Fruit fly (Drosophila melanogaster) whole organism, embryonic: Measurements from ENCODE around the gene Z600.

Source experiments
- Abd-B ChIP-seq: fragments of 200-800 bp; sonication (Bioruptor generic); optimal IDR thresholded peaks from 2 replicates; lab custom pipeline; 2018; ENCODE audit warnings: missing biosample characterization, mild to moderate bottlenecking, missing genetic modification characterization, moderate library complexity
- Asciz ChIP-seq: fragments of 200-800 bp; sonication (Bioruptor generic); optimal IDR thresholded peaks from 2 replicates; lab custom pipeline; 2017; ENCODE audit warnings: missing biosample characterization, mild to moderate bottlenecking, missing genetic modification characterization, missing genetic modification reagents
- CG10959 ChIP-seq: fragments of 200-800 bp; sonication (Bioruptor generic); IDR thresholded peaks from 2 replicates; pipeline ENCODE4 v1.3.6; 2022; ENCODE audit warnings: missing biosample characterization, missing genetic modification characterization
- CG11085 ChIP-seq: fragments of 200-800 bp; sonication (Bioruptor generic); IDR thresholded peaks from 2 replicates; pipeline ENCODE4 v1.3.6; 2022; ENCODE audit warnings: missing biosample characterization, missing genetic modification characterization
- CG14710 ChIP-seq: fragments of 200-800 bp; sonication (Bioruptor generic); optimal IDR thresholded peaks from 3 replicates; lab custom pipeline; 2019; ENCODE audit warnings: missing biosample characterization, mild to moderate bottlenecking, missing genetic modification characterization, moderate library complexity
- CG15601 ChIP-seq: fragments of 200-800 bp; sonication (Bioruptor generic); optimal IDR thresholded peaks from 3 replicates; lab custom pipeline; 2019; ENCODE audit warnings: missing biosample characterization, mild to moderate bottlenecking, missing genetic modification characterization, moderate library complexity
- CG17361 ChIP-seq: fragments of 200-800 bp; sonication (Bioruptor generic); IDR thresholded peaks from 3 replicates; pipeline ENCODE4 v1.3.6; 2022; ENCODE audit warnings: missing biosample characterization, missing genetic modification characterization
- CG17912 ChIP-seq: fragments of 200-800 bp; sonication (Bioruptor generic); optimal IDR thresholded peaks from 2 replicates; lab custom pipeline; 2018; ENCODE audit warnings: missing biosample characterization, mild to moderate bottlenecking, missing genetic modification characterization
- CG31441 ChIP-seq: fragments of 200-800 bp; sonication (Bioruptor generic); IDR thresholded peaks from 2 replicates; pipeline ENCODE4 v1.3.6; 2022; ENCODE audit warnings: missing biosample characterization, missing genetic modification characterization
- CG4424 ChIP-seq: fragments of 200-800 bp; sonication (Bioruptor generic); optimal IDR thresholded peaks from 3 replicates; lab custom pipeline; 2016; ENCODE audit warnings: missing biosample characterization, missing genetic modification characterization
- Gug ChIP-seq: fragments of 200-800 bp; sonication (Bioruptor generic); IDR thresholded peaks from 4 replicates; pipeline ENCODE4 v1.3.6; 2022; ENCODE audit warnings: missing biosample characterization, missing genetic modification characterization
- Med ChIP-seq: fragments of 200-800 bp; sonication (Bioruptor generic); peaks from one replicate; lab custom pipeline; 2016; ENCODE audit warnings: missing biosample characterization, missing genetic modification characterization, mild to moderate bottlenecking, inconsistent platforms, moderate library complexity
- Opbp ChIP-seq: fragments of 200-800 bp; sonication (Bioruptor generic); IDR thresholded peaks from 3 replicates; pipeline ENCODE4 v1.3.6; 2022; ENCODE audit warnings: missing biosample characterization, missing genetic modification characterization; ENCODE audit not compliant: partially characterized antibody
- Stat92E ChIP-seq, 3 experiments: fragments of >200 bp in 2 of 3; fragments of 200-800 bp in 1 of 3; sonication (Bioruptor generic) in 1 of 3; optimal IDR thresholded peaks; 2 replicates each; lab custom pipeline; 2017 to 2019; ENCODE audit warnings: missing biosample characterization in 3 of 3, missing genetic modification characterization in 3 of 3, mild to moderate bottlenecking in 1 of 3, moderate library complexity in 1 of 3
- Xrp1 ChIP-seq: fragments of 200-800 bp; sonication (Bioruptor generic); IDR thresholded peaks from 2 replicates; pipeline ENCODE4 v1.3.6; 2022; ENCODE audit warnings: missing biosample characterization, missing genetic modification characterization
- ase ChIP-seq: fragments of 200-800 bp; sonication (Bioruptor generic); IDR thresholded peaks from 3 replicates; pipeline ENCODE4 v1.3.6; 2022; ENCODE audit warnings: missing biosample characterization, missing genetic modification characterization
- bsh ChIP-seq, 2 experiments: fragments of 200-800 bp; sonication (Bioruptor generic); optimal IDR thresholded peaks; 2 replicates each; lab custom pipeline; 2017 to 2018; ENCODE audit warnings: mild to moderate bottlenecking in 2 of 2, missing biosample characterization in 2 of 2, missing genetic modification characterization in 2 of 2, moderate library complexity in 1 of 2
- cg ChIP-seq: fragments of 200-800 bp; sonication (Bioruptor generic); optimal IDR thresholded peaks from 3 replicates; lab custom pipeline; 2019; ENCODE audit warnings: missing biosample characterization, mild to moderate bottlenecking, missing genetic modification characterization, moderate library complexity
- dmrt99B ChIP-seq: fragments of 200-800 bp; sonication (Bioruptor generic); optimal IDR thresholded peaks from 2 replicates; lab custom pipeline; 2018; ENCODE audit warnings: missing biosample characterization, mild to moderate bottlenecking, missing genetic modification characterization, moderate library complexity
- fd96Cb ChIP-seq: fragments of 200-800 bp; sonication (Bioruptor generic); optimal IDR thresholded peaks from 2 replicates; lab custom pipeline; 2018; ENCODE audit warnings: missing biosample characterization, mild to moderate bottlenecking, missing genetic modification characterization, moderate library complexity
- hbn ChIP-seq: fragments of 200-800 bp; sonication (Bioruptor generic); IDR thresholded peaks from 2 replicates; pipeline ENCODE4 v1.3.6; 2022; ENCODE audit warnings: missing biosample characterization, missing genetic modification characterization; ENCODE audit not compliant: partially characterized antibody
- lab ChIP-seq: fragments of 200-800 bp; sonication (Bioruptor generic); optimal IDR thresholded peaks from 3 replicates; lab custom pipeline; 2017; ENCODE audit warnings: missing biosample characterization, missing genetic modification characterization, mild to moderate bottlenecking, moderate library complexity, missing genetic modification reagents
- pan ChIP-seq, 4 experiments: fragments of >200 bp in 3 of 4; fragments of 200-800 bp in 1 of 4; sonication (Bioruptor generic) in 1 of 4; optimal IDR thresholded peaks in 3 of 4; IDR thresholded peaks in 1 of 4; 2 replicates each; pipeline versions ENCODE4 v1.3.6 to Lab custom; 2017 to 2022; ENCODE audit warnings: missing biosample characterization in 2 of 4, missing genetic modification characterization in 2 of 4, mixed read lengths in 1 of 4
- phol ChIP-seq: fragments of 200-800 bp; sonication (Bioruptor generic); optimal IDR thresholded peaks from 3 replicates; lab custom pipeline; 2018; ENCODE audit warnings: missing biosample characterization, mild to moderate bottlenecking, missing genetic modification characterization, moderate library complexity
- pnt ChIP-seq: fragments of 200-800 bp; sonication (Bioruptor generic); optimal IDR thresholded peaks from 3 replicates; lab custom pipeline; 2016; ENCODE audit warnings: missing biosample characterization, missing genetic modification characterization
- prd ChIP-seq, 3 experiments: fragments of >200 bp in 2 of 3; fragments of 200-800 bp in 1 of 3; sonication (Bioruptor generic) in 1 of 3; optimal IDR thresholded peaks in 2 of 3; IDR thresholded peaks in 1 of 3; 2 replicates in 2 of 3; 3 replicates in 1 of 3; pipeline versions ENCODE4 v1.3.6 to Lab custom; 2017 to 2022; ENCODE audit warnings: missing biosample characterization in 1 of 3, missing genetic modification characterization in 1 of 3
- pros ChIP-seq: fragments of 200-800 bp; sonication (Bioruptor generic); optimal IDR thresholded peaks from 3 replicates; lab custom pipeline; 2019; ENCODE audit warnings: missing biosample characterization, mild to moderate bottlenecking, missing genetic modification characterization, moderate library complexity
- ranshi ChIP-seq: fragments of 200-800 bp; sonication (Bioruptor generic); IDR thresholded peaks from 2 replicates; pipeline ENCODE4 v1.3.6; 2022; ENCODE audit warnings: missing biosample characterization, missing genetic modification characterization
- row ChIP-seq: fragments of 200-800 bp; sonication (Bioruptor generic); IDR thresholded peaks from 3 replicates; pipeline ENCODE4 v1.3.6; 2022; ENCODE audit warnings: missing biosample characterization, missing genetic modification characterization
- sd ChIP-seq: fragments of 200-800 bp; sonication (Bioruptor generic); optimal IDR thresholded peaks from 3 replicates; lab custom pipeline; 2018; ENCODE audit warnings: missing biosample characterization, mild to moderate bottlenecking, missing genetic modification characterization, moderate library complexity
- sens ChIP-seq: fragments of 200-800 bp; sonication (Bioruptor generic); peaks from one replicate; lab custom pipeline; 2016; ENCODE audit warnings: missing biosample characterization, missing genetic modification characterization
- slbo ChIP-seq: fragments of 200-800 bp; sonication (Bioruptor generic); IDR thresholded peaks from 2 replicates; pipeline ENCODE4 v1.3.6; 2022; ENCODE audit warnings: missing biosample characterization, missing genetic modification characterization
- vvl ChIP-seq: fragments of 200-800 bp; sonication (Bioruptor generic); IDR thresholded peaks from 2 replicates; pipeline ENCODE4 v1.3.6; 2022; ENCODE audit warnings: missing biosample characterization, missing genetic modification characterization
- zf30C ChIP-seq: fragments of 200-800 bp; sonication (Bioruptor generic); optimal IDR thresholded peaks from 3 replicates; lab custom pipeline; 2018; ENCODE audit warnings: missing biosample characterization, mild to moderate bottlenecking, missing genetic modification characterization

Z600 gene

DNA sequence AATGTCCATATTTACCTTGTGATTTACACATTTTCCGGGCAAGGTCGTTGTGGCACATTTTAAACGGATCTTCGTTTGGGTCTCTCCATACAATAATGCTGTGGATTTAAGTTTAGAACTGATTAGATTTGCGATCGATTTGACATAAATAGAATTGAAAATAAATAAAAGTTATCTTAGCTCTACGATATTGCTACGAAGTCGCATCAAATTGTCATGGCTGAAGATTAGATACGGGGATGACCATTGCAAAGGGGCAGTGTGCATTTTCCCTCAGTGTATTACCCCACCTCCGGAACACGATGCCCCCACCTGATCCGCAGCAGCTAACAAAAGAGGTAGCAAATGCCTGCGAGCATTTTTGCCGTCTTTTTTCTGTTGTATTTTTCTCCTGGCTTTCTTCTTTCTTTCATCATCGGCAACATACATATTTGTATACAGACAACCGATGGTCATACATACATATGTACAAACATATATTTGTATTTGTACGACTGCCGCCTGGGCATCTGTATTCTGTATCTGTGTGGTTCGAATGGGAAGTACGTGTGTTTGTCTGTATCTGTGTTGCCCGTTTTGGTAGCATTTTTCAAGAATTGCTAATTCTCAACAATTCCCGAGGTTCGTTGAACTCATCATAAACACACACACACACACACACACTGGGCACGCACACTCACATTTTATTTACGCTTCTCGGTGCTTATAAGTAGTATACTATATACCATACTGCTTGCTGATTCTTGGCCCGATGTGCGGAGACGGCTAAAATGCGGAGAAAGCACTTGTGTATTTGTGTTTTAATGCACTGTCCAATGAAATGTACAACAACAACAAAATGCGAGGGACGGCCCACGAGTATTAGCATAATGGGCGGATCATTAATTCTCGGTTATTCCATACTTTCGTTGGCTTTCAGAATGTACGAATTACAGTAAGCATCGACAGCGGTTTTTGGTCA is 35.9 kb downstream of the Z600 start (continued):
- TF ChIP-seq ranshi (GFP tag; lab: Robert Waterston, UW) (0 out of 2 replicates have a peak, but pooled peaks have one; percentile 6), pan (optimal IDR thresholded peaks at IDR 0.05; lab: Kevin White, UChicago) (no peak), pan (GFP tag; optimal IDR thresholded peaks at IDR 0.05 in 1 of 2, IDR thresholded peaks at IDR 0.05 in 1 of 2) (peak in 1 of 2 experiments; percentile 19), Abd-B (GFP tag; lab: Kevin White, UChicago) (no peak), zf30C (GFP tag; lab: Kevin White, UChicago) (peak; percentile 45), prd (optimal IDR thresholded peaks at IDR 0.05; lab: Kevin White, UChicago) (no peak), prd (GFP tag; IDR thresholded peaks at IDR 0.05; lab: Robert Waterston, UW) (peak; percentile 28; the same call in 1 of the 3 replicates), slbo (GFP tag; lab: Robert Waterston, UW) (no peak), CG10959 (GFP tag; lab: Robert Waterston, UW) (no peak), CG17912 (GFP tag; lab: Kevin White, UChicago) (no peak), Opbp (GFP tag; lab: Robert Waterston, UW) (0 out of 3 replicates have a peak, but pooled peaks have one; percentile 12), pros (peak; percentile 12), CG4424 (GFP tag; lab: Kevin White, UChicago) (peak; percentile 15), CG14710 (tag; lab: Kevin White, UChicago) (peak; percentile 6), Stat92E (GFP tag; optimal IDR thresholded peaks at IDR 0.05; lab: Kevin White, UChicago) (peak in 1 of 3 experiments; percentile 24), hbn (GFP tag; lab: Robert Waterston, UW) (no peak), Asciz (GFP tag; lab: Kevin White, UChicago) (peak; percentile 26), Gug (peak; percentile 16; the same call in 1 of the 4 replicates), row (GFP tag; lab: Robert Waterston, UW) (0 out of 3 replicates have a peak, but pooled peaks have one; percentile 10), sd (tag; lab: Kevin White, UChicago) (peak; percentile 53), CG31441 (GFP tag; lab: Robert Waterston, UW) (0 out of 2 replicates have a peak, but pooled peaks have one; percentile 17), Xrp1 (GFP tag; lab: Robert Waterston, UW) (peak; percentile 35), Med (GFP tag; lab: Kevin White, UChicago) (peak; percentile 3), CG15601 (tag; lab: Kevin White, UChicago) (peak; percentile 6), vvl (GFP tag; lab: Robert Waterston, UW) (peak; percentile 12; the same call in 1 of the 2 replicates), CG17361 (GFP tag; lab: Robert Waterston, UW) (peak; percentile 41; the same call in 2 of the 3 replicates), lab (peak; percentile 12), CG11085 (no peak), dmrt99B (peak; percentile 20), phol (peak; percentile 23), ase (GFP tag; lab: Robert Waterston, UW) (0 out of 3 replicates have a peak, but pooled peaks have one; percentile 26), fd96Cb (no peak), cg (GFP tag; lab: Kevin White, UChicago) (peak; percentile 88), pnt (GFP tag; lab: Kevin White, UChicago) (no peak), bsh (GFP tag; optimal IDR thresholded peaks at IDR 0.05; lab: Kevin White, UChicago) (peak in 1 of 2 experiments; percentile 20), sens (GFP tag; lab: Kevin White, UChicago) (peak; percentile 66)
